Fruit fly (Drosophila melanogaster) whole organism, wandering third instar larva: ENCODE measurements around the gene CG42307.

Experiments used
- Abd-B ChIP-seq: fragments of >200 bp; optimal IDR thresholded peaks from 2 replicates; lab custom pipeline; 2017; ENCODE audit warnings: missing biosample characterization, missing genetic modification characterization
- CG32264 ChIP-seq: fragments of 200-800 bp; sonication (Bioruptor generic); optimal IDR thresholded peaks from 2 replicates; lab custom pipeline; 2016; ENCODE audit warnings: missing biosample characterization, missing genetic modification characterization
- CG9705 ChIP-seq: fragments of 200-800 bp; sonication (Bioruptor generic); optimal IDR thresholded peaks from 2 replicates; lab custom pipeline; 2018; ENCODE audit warnings: missing biosample characterization, mild to moderate bottlenecking, missing genetic modification characterization
- CrebA ChIP-seq: fragments of 200-800 bp; sonication (Bioruptor generic); optimal IDR thresholded peaks from 2 replicates; lab custom pipeline; 2016; ENCODE audit warnings: missing biosample characterization, mild to moderate bottlenecking, missing genetic modification characterization, borderline replicate concordance
- Dfd ChIP-seq: fragments of >200 bp; optimal IDR thresholded peaks from 2 replicates; lab custom pipeline; 2017; ENCODE audit warnings: missing biosample characterization, missing genetic modification characterization
- Dif ChIP-seq: fragments of 200-275, 200-300 bp; sonication (Bioruptor generic); optimal IDR thresholded peaks from 2 replicates; lab custom pipeline; 2018; ENCODE audit warnings: missing biosample characterization, missing genetic modification characterization; ENCODE audit not compliant: partially characterized antibody
- GATAd ChIP-seq: sonication (Bioruptor generic); optimal IDR thresholded peaks from 2 replicates; lab custom pipeline; 2016; ENCODE audit warnings: missing biosample characterization, missing genetic modification characterization
- HLH106 ChIP-seq: fragments of 200-800 bp; optimal IDR thresholded peaks from 3 replicates; lab custom pipeline; 2019; ENCODE audit warnings: missing biosample characterization, mild to moderate bottlenecking, missing genetic modification characterization, moderate library complexity
- Hnf4 ChIP-seq: fragments of 200-800 bp; sonication (Bioruptor generic); optimal IDR thresholded peaks from 2 replicates; lab custom pipeline; 2016; ENCODE audit warnings: missing biosample characterization, mild to moderate bottlenecking, missing genetic modification characterization
- Hr78 ChIP-seq: fragments of >200 bp; optimal IDR thresholded peaks from 2 replicates; lab custom pipeline; 2017; ENCODE audit warnings: missing biosample characterization, missing genetic modification characterization
- Hr83 ChIP-seq: fragments of 200-300 bp; sonication (Bioruptor generic); optimal IDR thresholded peaks from 2 replicates; lab custom pipeline; 2016; ENCODE audit warnings: missing biosample characterization, mild to moderate bottlenecking, missing genetic modification characterization, moderate library complexity; ENCODE audit not compliant: poor library complexity, severe bottlenecking
- Jra ChIP-seq: sonication (Bioruptor generic); optimal IDR thresholded peaks from 2 replicates; lab custom pipeline; 2016; ENCODE audit warnings: missing biosample characterization, missing genetic modification characterization
- Mio ChIP-seq: sonication (Bioruptor generic); optimal IDR thresholded peaks from 2 replicates; lab custom pipeline; 2016; ENCODE audit warnings: missing biosample characterization, missing genetic modification characterization
- Myc ChIP-seq: fragments of >200 bp; optimal IDR thresholded peaks from 2 replicates; lab custom pipeline; 2017
- N ChIP-seq: fragments of >200 bp; optimal IDR thresholded peaks from 2 replicates; lab custom pipeline; 2018; ENCODE audit warnings: missing biosample characterization, missing external identifiers, missing genetic modification characterization
- OdsH ChIP-seq: fragments of 200-800 bp; sonication (Bioruptor generic); optimal IDR thresholded peaks from 2 replicates; lab custom pipeline; 2016; ENCODE audit warnings: missing biosample characterization, mild to moderate bottlenecking, missing genetic modification characterization
- Rel ChIP-seq, 2 experiments: fragments of 200-800 bp; sonication (Bioruptor generic) in 1 of 2; optimal IDR thresholded peaks; 2 replicates in 1 of 2; 3 replicates in 1 of 2; lab custom pipeline; 2016 to 2019; ENCODE audit warnings: mild to moderate bottlenecking in 2 of 2, missing biosample characterization in 2 of 2, missing genetic modification characterization in 2 of 2, moderate library complexity in 1 of 2
- Sp1 ChIP-seq: fragments of 200-800 bp; sonication (Bioruptor generic); optimal IDR thresholded peaks from 3 replicates; lab custom pipeline; 2019; ENCODE audit warnings: missing biosample characterization, mild to moderate bottlenecking, missing genetic modification characterization, moderate library complexity
- Vsx2 ChIP-seq: fragments of 200-300, 225-300 bp; sonication (Bioruptor generic); optimal IDR thresholded peaks from 2 replicates; lab custom pipeline; 2018; ENCODE audit warnings: missing biosample characterization, missing genetic modification characterization; ENCODE audit not compliant: partially characterized antibody
- br ChIP-seq: fragments of 200-800 bp; sonication (Bioruptor generic); optimal IDR thresholded peaks from 2 replicates; lab custom pipeline; 2016; ENCODE audit warnings: missing biosample characterization, missing genetic modification characterization
- brk ChIP-seq: fragments of 200-800 bp; sonication (Bioruptor generic); optimal IDR thresholded peaks from 2 replicates; lab custom pipeline; 2016; ENCODE audit warnings: missing biosample characterization, mild to moderate bottlenecking, missing genetic modification characterization
- dl ChIP-seq, 2 experiments: fragments of 175-275, 200-275 bp in 1 of 2; fragments of 200-275 bp in 1 of 2; sonication (Bioruptor generic); optimal IDR thresholded peaks; lab custom pipeline; 2018; ENCODE audit warnings: mild to moderate bottlenecking in 2 of 2, missing biosample characterization in 2 of 2, missing genetic modification characterization in 2 of 2, moderate library complexity in 2 of 2; ENCODE audit not compliant: partially characterized antibody in 2 of 2, insufficient read depth in 1 of 2
- dmrt93B ChIP-seq: fragments of 200-800 bp; sonication (Bioruptor generic); optimal IDR thresholded peaks from 2 replicates; lab custom pipeline; 2018; ENCODE audit warnings: missing biosample characterization, mild to moderate bottlenecking, missing genetic modification characterization
- dsf ChIP-seq: sonication (Bioruptor generic); optimal IDR thresholded peaks from 2 replicates; lab custom pipeline; 2016; ENCODE audit warnings: missing biosample characterization, missing genetic modification characterization, borderline replicate concordance
- ey ChIP-seq: fragments of 200-800 bp; sonication (Bioruptor generic); optimal IDR thresholded peaks from 2 replicates; lab custom pipeline; 2016; ENCODE audit warnings: missing biosample characterization, missing genetic modification characterization
- foxo ChIP-seq, 2 experiments: fragments of 200-800 bp; sonication (Bioruptor generic); optimal IDR thresholded peaks; 2 replicates in 1 of 2; 3 replicates in 1 of 2; lab custom pipeline; 2016 to 2017; ENCODE audit warnings: missing biosample characterization in 2 of 2, missing genetic modification characterization in 2 of 2
- fru ChIP-seq: fragments of 200-800 bp; sonication (Bioruptor generic); optimal IDR thresholded peaks from 3 replicates; lab custom pipeline; 2016; ENCODE audit warnings: missing biosample characterization, mild to moderate bottlenecking, missing genetic modification characterization
- h ChIP-seq: fragments of 200-800 bp; sonication (Bioruptor generic); optimal IDR thresholded peaks from 3 replicates; lab custom pipeline; 2016; ENCODE audit warnings: missing biosample characterization, mild to moderate bottlenecking, missing genetic modification characterization
- jim ChIP-seq: fragments of 175-275, 200-325 bp; sonication (Bioruptor generic); optimal IDR thresholded peaks from 2 replicates; lab custom pipeline; 2016; ENCODE audit warnings: missing biosample characterization, mild to moderate bottlenecking, missing genetic modification characterization
- lola ChIP-seq: fragments of >200 bp; optimal IDR thresholded peaks from 2 replicates; lab custom pipeline; 2017; ENCODE audit warnings: missing biosample characterization, missing genetic modification characterization
- pan ChIP-seq: fragments of >200 bp; optimal IDR thresholded peaks from 2 replicates; lab custom pipeline; 2017
- psq ChIP-seq: fragments of 200-800 bp; sonication (Bioruptor generic); optimal IDR thresholded peaks from 3 replicates; lab custom pipeline; 2017; ENCODE audit warnings: missing biosample characterization, mild to moderate bottlenecking, missing genetic modification characterization, moderate library complexity
- rgr ChIP-seq: fragments of 200-800 bp; sonication (Bioruptor generic); optimal IDR thresholded peaks from 3 replicates; lab custom pipeline; 2016; ENCODE audit warnings: missing biosample characterization, mild to moderate bottlenecking, missing genetic modification characterization
- sage ChIP-seq: fragments of 200-800 bp; sonication (Bioruptor generic); optimal IDR thresholded peaks from 2 replicates; lab custom pipeline; 2016; ENCODE audit warnings: missing biosample characterization, mild to moderate bottlenecking, missing genetic modification characterization
- sv ChIP-seq: fragments of 200-800 bp; sonication (Bioruptor generic); optimal IDR thresholded peaks from 3 replicates; lab custom pipeline; 2016; ENCODE audit warnings: missing biosample characterization, missing genetic modification characterization
- tai ChIP-seq: sonication (Bioruptor generic); optimal IDR thresholded peaks from 2 replicates; lab custom pipeline; 2016; ENCODE audit warnings: missing biosample characterization, missing genetic modification characterization
- usp ChIP-seq: fragments of >200 bp; optimal IDR thresholded peaks from 2 replicates; lab custom pipeline; 2017; ENCODE audit warnings: missing biosample characterization, missing genetic modification characterization
- woc ChIP-seq: sonication (Bioruptor generic); optimal IDR thresholded peaks from 2 replicates; lab custom pipeline; 2016; ENCODE audit warnings: missing biosample characterization, mild to moderate bottlenecking, missing genetic modification characterization

Gene CG42307

dm6 chr3L:7328567-7329253 is at the start of gene CG42307, which contains the start of the genes mrva and mus312:
Gene CG42307, plus strand, starts transcription at chr3L:7329132.
Gene mrva, minus strand, starts transcription at chr3L:7328842.
Gene mus312, plus strand, starts transcription at chr3L:7329132.
- TF ChIP-seq woc (GFP tag; lab: Kevin White, UChicago) (no peak), Hnf4 (no peak), lola (GFP tag; lab: Kevin White, UChicago) (no peak), Hr83 (GFP tag; lab: Kevin White, UChicago) (no peak), dsf (no peak), CG9705 (GFP tag; lab: Kevin White, UChicago) (peak; percentile 81), psq (GFP tag; lab: Kevin White, UChicago) (peak; percentile 75), Vsx2 (GFP tag; lab: Kevin White, UChicago) (peak; percentile 83), ey (peak; percentile 47), dmrt93B (GFP tag; lab: Kevin White, UChicago) (no peak), dl (GFP tag; optimal IDR thresholded peaks at IDR 0.05; lab: Kevin White, UChicago; ENCODE audit: insufficient read depth in 1 of 2, partially characterized antibody in 2 of 2) (no peak), CrebA (GFP tag; lab: Kevin White, UChicago) (no peak), Jra (GFP tag; lab: Kevin White, UChicago) (no peak), OdsH (GFP tag; lab: Kevin White, UChicago) (peak; percentile 73), N (no peak), brk (GFP tag; lab: Kevin White, UChicago) (no peak), Myc (lab: Kevin White, UChicago) (no peak), usp (GFP tag; lab: Kevin White, UChicago) (no peak), Dif (GFP tag; lab: Kevin White, UChicago) (no peak), br (no peak), Abd-B (GFP tag; lab: Kevin White, UChicago) (no peak), GATAd (GFP tag; lab: Kevin White, UChicago) (no peak), Sp1 (GFP tag; lab: Kevin White, UChicago) (peak; percentile 90), Hr78 (GFP tag; lab: Kevin White, UChicago) (no peak), sage (GFP tag; lab: Kevin White, UChicago) (no peak), Rel (GFP tag; optimal IDR thresholded peaks at IDR 0.05; lab: Kevin White, UChicago) (no peak), Rel (tag; optimal IDR thresholded peaks at IDR 0.05; lab: Kevin White, UChicago) (peak; percentile 77), Mio (no peak), tai (no peak), h (GFP tag; lab: Kevin White, UChicago) (no peak), foxo (GFP tag; optimal IDR thresholded peaks at IDR 0.05; lab: Kevin White, UChicago) (peak in 1 of 2 experiments; percentile 87), Dfd (GFP tag; lab: Kevin White, UChicago) (no peak), pan (lab: Kevin White, UChicago) (no peak), CG32264 (GFP tag; lab: Kevin White, UChicago) (no peak), rgr (GFP tag; lab: Kevin White, UChicago) (peak; percentile 83), jim (no peak), fru (GFP tag; lab: Kevin White, UChicago) (no peak), sv (GFP tag; lab: Kevin White, UChicago) (peak; percentile 78), HLH106 (tag; lab: Kevin White, UChicago) (peak; percentile 94)

DNA sequence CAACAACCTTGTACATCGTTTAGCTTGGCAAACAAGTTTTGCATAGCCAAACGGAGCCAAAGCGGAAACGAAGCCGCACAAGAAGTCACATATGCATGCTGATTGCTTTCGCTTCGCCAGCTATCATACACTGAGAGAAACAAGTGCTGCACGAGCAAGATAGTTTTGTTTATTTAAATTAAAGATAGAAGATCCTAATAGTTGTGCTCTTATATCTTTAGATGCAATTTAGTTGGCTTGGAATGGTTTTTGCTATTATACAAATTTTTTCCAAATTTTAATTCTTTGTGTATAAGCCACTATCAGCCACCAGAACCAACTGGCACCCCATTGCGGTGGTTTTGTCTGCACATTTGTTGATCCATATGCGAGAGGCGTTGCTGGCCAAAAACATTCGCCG is 45.4 kb upstream of the CG42307 start:
- no peak for TF ChIP-seq brk (GFP tag; lab: Kevin White, UChicago)
- TF ChIP-seq, all 38 proteins: peak for 0
